Worm (Caenorhabditis elegans): ENCODE data around the gene C54F6.12.

C54F6.12 gene

DNA sequence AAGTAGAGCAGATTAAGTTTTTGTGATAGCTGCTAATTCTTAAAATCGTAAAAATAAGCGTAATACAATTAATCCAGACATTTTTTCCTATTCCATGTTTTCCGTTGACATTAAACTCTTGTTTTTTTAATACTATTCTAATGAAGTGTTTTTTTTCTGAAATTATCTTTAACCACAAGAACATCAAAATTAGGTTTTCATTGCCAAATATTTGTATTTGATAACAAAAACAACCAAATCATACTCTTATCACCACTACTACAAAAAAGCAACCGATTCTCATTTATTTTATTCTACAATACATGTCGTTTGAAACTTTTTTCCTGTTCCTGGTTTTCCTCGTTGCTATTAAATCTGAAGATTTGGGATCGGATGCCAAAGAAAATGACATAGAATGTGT, 10.8 kb downstream of the C54F6.12 start, which contains the start of gene C54F6.17:
C54F6.17 (plus strand) TSS at position 301 of the 400 bp plus-strand sequence.
- TF ChIP-seq repo-1 (tag; optimal IDR thresholded peaks at IDR 0.05), result no peak
- no peak for TF ChIP-seq dpl-1 (GFP tag; optimal IDR thresholded peaks at IDR 0.05)
- TF ChIP-seq nhr-179 (tag; optimal IDR thresholded peaks at IDR 0.05), result no peak
- TF ChIP-seq attf-6 (GFP tag; IDR thresholded peaks at IDR 0.05), result no peak
- TF ChIP-seq dpff-1 (tag; optimal IDR thresholded peaks at IDR 0.05), result no peak
- no peak for TF ChIP-seq nhr-120 (GFP tag; IDR thresholded peaks at IDR 0.05)
- TF ChIP-seq nhr-80 (tag; optimal IDR thresholded peaks at IDR 0.05), result no peak
- no peak for TF ChIP-seq nhr-27 (tag; optimal IDR thresholded peaks at IDR 0.05)
- TF ChIP-seq snpc-1.1 (tag; optimal IDR thresholded peaks at IDR 0.05; ENCODE audit: insufficient read depth), result no peak

DNA sequence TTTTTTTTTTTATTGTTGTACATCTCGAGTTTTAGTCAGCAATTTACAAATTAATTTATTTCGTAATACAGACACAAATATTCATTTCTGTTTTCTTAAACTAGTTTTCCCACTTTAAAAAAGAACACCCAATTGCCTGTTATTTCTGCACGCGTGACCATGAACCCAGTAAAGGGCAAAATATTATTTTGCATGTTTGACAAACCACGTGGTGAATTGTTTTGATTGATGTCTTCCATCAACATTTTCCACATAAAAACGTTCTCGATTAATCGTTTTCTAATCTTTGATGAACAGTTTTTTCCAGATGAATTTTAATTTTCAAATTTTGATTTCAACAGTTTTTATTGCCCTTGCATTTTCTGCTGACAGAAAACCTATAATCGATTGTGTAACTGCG, 12.2 kb downstream of the C54F6.12 start, which contains the start of gene C54F6.18:
C54F6.18 (plus strand) TSS at position 301 of the 400 bp plus-strand sequence.
- TF ChIP-seq attf-5 (GFP tag; optimal IDR thresholded peaks at IDR 0.05) (no peak), madf-10 (tag; optimal IDR thresholded peaks at IDR 0.05) (no peak), ets-4 (GFP tag; optimal IDR thresholded peaks at IDR 0.05) (no peak), aptf-2 (GFP tag; conservative IDR thresholded peaks at IDR 0.05) (no peak), dpl-1 (GFP tag; optimal IDR thresholded peaks at IDR 0.05) (no peak), let-526 (GFP tag; IDR thresholded peaks at IDR 0.05) (no peak), ceh-27 (GFP tag; optimal IDR thresholded peaks at IDR 0.05) (no peak), nfya-1 (tag; optimal IDR thresholded peaks at IDR 0.05; ENCODE audit: borderline replicate concordance, insufficient read depth) (no peak), tbx-9 (tag; optimal IDR thresholded peaks at IDR 0.05; ENCODE audit: borderline replicate concordance) (no peak), B0336.3 (GFP tag; IDR thresholded peaks at IDR 0.05) (no peak), lsl-1 (GFP tag; optimal IDR thresholded peaks at IDR 0.05) (no peak), ekl-4 (GFP tag; IDR thresholded peaks at IDR 0.05) (no peak), ama-1 (optimal IDR thresholded peaks at IDR 0.05) (no peak), ama-1 (GFP tag; optimal IDR thresholded peaks at IDR 0.05) (no peak), mes-4 (tag; optimal IDR thresholded peaks at IDR 0.05) (no peak), sea-2 (GFP tag; IDR thresholded peaks at IDR 0.05) (no peak), fkh-3 (tag; optimal IDR thresholded peaks at IDR 0.05) (no peak), F23B12.7 (tag; optimal IDR thresholded peaks at IDR 0.05; ENCODE audit: insufficient read depth) (no peak)

DNA sequence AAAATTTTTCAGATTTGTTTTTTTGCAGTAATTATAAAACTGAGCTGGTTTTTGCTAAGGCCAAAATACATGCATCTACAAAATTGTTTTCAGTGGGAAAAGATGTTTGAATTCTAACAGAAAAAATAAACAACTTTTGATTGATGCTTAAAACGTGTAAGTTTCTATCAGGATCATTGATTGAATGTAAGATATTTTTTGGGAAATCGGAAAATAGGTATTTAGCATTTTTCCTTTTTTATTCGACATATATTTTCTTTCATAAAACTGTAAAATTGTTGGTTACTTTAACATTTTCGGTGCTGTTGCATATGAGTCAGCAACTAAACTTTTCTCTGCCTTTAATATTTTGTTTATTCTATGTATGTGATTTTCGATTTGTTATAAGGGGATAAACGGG, 13.5 kb downstream of the C54F6.12 start, which contains the start of gene C54F6.20:
C54F6.20 (plus strand) TSS at position 301 of the 400 bp plus-strand sequence.
- TF ChIP-seq nfya-2 (GFP tag; IDR thresholded peaks at IDR 0.05), result no peak
- TF ChIP-seq fkh-3 (tag; optimal IDR thresholded peaks at IDR 0.05), result no peak
- TF ChIP-seq mel-28 (tag; optimal IDR thresholded peaks at IDR 0.05; ENCODE audit: borderline replicate concordance), result no peak
- no peak for TF ChIP-seq xnd-1 (tag; optimal IDR thresholded peaks at IDR 0.05)
- TF ChIP-seq lin-35 (GFP tag; optimal IDR thresholded peaks at IDR 0.05), result no peak
- TF ChIP-seq aptf-2 (GFP tag; conservative IDR thresholded peaks at IDR 0.05), result no peak

DNA sequence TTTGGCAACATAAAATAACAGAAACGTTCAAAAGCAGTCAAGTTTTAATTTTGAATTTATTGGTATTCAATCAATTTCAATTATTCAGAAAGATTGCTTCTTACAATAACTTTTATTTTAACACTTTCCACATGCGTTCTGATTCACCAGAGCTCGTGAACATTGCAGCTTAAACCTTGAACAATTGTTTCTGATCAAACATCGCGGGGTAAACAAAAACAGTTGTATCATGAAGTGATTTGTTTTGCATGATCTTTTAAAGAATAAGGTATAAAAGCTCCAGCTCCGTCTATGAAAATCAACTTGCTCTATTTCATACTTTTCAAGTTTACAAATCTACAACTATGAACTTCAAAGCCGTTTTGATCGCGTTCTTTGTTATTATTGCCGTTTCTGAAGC, 14.5 kb downstream of the C54F6.12 start, which contains the start of gene C54F6.6:
C54F6.6 (plus strand) TSS at position 301 of the 400 bp plus-strand sequence.
- TF ChIP-seq repo-1 (tag; optimal IDR thresholded peaks at IDR 0.05) (no peak), F55B11.4 (tag; optimal IDR thresholded peaks at IDR 0.05; ENCODE audit: borderline replicate concordance, insufficient read depth) (no peak), F39B2.1 (GFP tag; IDR thresholded peaks at IDR 0.05) (no peak), pbrm-1 (GFP tag; IDR thresholded peaks at IDR 0.05) (no peak), lin-26 (GFP tag; IDR thresholded peaks at IDR 0.05) (no peak), nhr-120 (GFP tag; IDR thresholded peaks at IDR 0.05) (no peak), madf-6 (GFP tag; IDR thresholded peaks at IDR 0.05) (no peak), dpl-1 (GFP tag; optimal IDR thresholded peaks at IDR 0.05) (no peak)
